Worm (Caenorhabditis elegans): ENCODE data around the gene T23G4.127.

DNA sequence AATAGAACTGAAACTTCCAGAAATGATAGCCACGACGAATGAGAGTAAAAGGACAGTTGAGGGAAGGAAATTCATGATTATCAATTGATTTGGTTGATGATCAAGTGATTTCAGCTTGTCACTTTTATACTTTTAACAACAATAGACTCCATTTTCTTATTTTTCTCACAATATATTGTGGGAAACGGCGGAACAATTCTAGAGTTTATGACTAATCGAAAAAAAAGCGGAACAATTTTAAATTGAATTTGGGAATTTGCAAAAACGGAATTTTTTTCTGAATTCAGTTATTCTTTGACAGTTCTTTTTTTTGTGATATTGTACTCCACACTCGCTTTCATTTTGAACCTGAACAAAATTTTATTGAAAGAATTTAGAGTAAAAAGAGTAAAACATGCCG is 34.4 kb downstream of the T23G4.127 start, which contains the start of gene Y45F10C.4:
- TF ChIP-seq nhr-111 (GFP tag; optimal IDR thresholded peaks at IDR 0.05) (no peak), snpc-4 (tag; optimal IDR thresholded peaks at IDR 0.05) (no peak), ztf-11 (tag; optimal IDR thresholded peaks at IDR 0.05) (no peak), mxl-3 (GFP tag; optimal IDR thresholded peaks at IDR 0.05) (no peak), pha-4 (GFP tag; IDR thresholded peaks at IDR 0.05) (no peak), pha-4 (tag; optimal IDR thresholded peaks at IDR 0.05) (no peak), aly-2 (tag; optimal IDR thresholded peaks at IDR 0.05) (no peak), dmd-6 (GFP tag; IDR thresholded peaks at IDR 0.05) (no peak), Y105C5A.15 (GFP tag; IDR thresholded peaks at IDR 0.05) (no peak), attf-4 (tag; optimal IDR thresholded peaks at IDR 0.05) (no peak), nhr-76 (tag; optimal IDR thresholded peaks at IDR 0.05) (no peak), ZK546.5 (tag; optimal IDR thresholded peaks at IDR 0.05) (no peak), nhr-11 (tag; optimal IDR thresholded peaks at IDR 0.05) (no peak)
